Fruit fly (Drosophila melanogaster): Measurements from ENCODE around the gene CG6231.

Gene CG6231

DNA sequence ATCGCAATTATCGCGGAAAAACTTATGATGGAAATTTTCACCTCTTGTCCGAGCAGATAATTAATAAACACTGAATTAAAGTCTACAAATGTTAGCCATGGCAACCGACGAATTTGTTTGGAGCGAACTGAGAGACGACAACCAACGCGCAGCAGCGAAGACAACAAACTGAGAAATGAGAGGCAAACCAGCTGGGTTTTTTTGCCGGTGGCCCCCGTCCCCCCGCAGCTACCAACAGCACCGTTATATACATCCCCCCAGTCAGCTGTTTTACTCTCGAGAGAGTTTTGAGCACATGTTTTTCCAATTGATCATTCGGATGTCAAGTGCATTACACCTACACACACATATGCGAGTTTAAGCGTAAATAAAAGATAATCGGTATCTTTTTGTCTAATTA is 8.5 kb upstream of the CG6231 start:
- TF ChIP-seq GATAd (GFP tag; optimal IDR thresholded peaks at IDR 0.05) (no peak), Dif (GFP tag; optimal IDR thresholded peaks at IDR 0.05; ENCODE audit: partially characterized antibody) (peak; percentile 12), Rel (GFP tag; optimal IDR thresholded peaks at IDR 0.05) (no peak), Rel (tag; optimal IDR thresholded peaks at IDR 0.05) (peak; percentile 93), Mio (GFP tag; optimal IDR thresholded peaks at IDR 0.05) (no peak), dl (GFP tag; optimal IDR thresholded peaks at IDR 0.05; ENCODE audit: insufficient read depth in 1 of 2, partially characterized antibody in 2 of 2) (peak; percentile 54 to 55), HLH106 (tag; optimal IDR thresholded peaks at IDR 0.05) (no peak), br (GFP tag; optimal IDR thresholded peaks at IDR 0.05) (peak; percentile 30), Dfd (GFP tag; optimal IDR thresholded peaks at IDR 0.05) (no peak)

DNA sequence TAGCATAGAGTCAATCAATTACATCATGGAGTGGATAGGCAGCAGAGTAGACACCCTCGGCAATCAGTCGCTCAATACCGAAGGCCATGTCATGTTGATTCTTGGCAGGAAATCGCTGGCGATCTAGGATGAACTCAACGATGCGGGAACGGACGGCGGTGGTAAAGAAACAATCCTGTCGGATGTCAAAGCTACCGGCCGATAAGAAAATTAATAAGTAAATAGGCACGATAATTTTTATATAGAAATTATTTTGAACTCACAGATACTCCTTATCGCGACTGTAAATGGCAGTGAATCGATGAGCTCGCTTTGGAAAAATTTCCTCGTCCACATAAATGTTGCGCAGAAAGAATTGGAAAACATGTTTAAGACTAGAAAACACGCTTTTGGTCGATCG is 5.5 kb upstream of the CG6231 start:
- TF ChIP-seq N (GFP tag; optimal IDR thresholded peaks at IDR 0.05) (no peak), Mio (GFP tag; optimal IDR thresholded peaks at IDR 0.05) (no peak), Dfd (GFP tag; optimal IDR thresholded peaks at IDR 0.05) (no peak), sage (GFP tag; optimal IDR thresholded peaks at IDR 0.05) (no peak), br (GFP tag; optimal IDR thresholded peaks at IDR 0.05) (no peak), foxo (GFP tag; optimal IDR thresholded peaks at IDR 0.05) (no peak), Rel (GFP tag; optimal IDR thresholded peaks at IDR 0.05) (no peak), Rel (tag; optimal IDR thresholded peaks at IDR 0.05) (no peak), woc (GFP tag; optimal IDR thresholded peaks at IDR 0.05) (no peak), dsf (GFP tag; optimal IDR thresholded peaks at IDR 0.05; ENCODE audit: borderline replicate concordance) (no peak), CG9705 (GFP tag; optimal IDR thresholded peaks at IDR 0.05) (no peak), Sp1 (GFP tag; optimal IDR thresholded peaks at IDR 0.05) (no peak), pan (optimal IDR thresholded peaks at IDR 0.05) (no peak), Vsx2 (GFP tag; optimal IDR thresholded peaks at IDR 0.05; ENCODE audit: partially characterized antibody) (no peak), GATAd (GFP tag; optimal IDR thresholded peaks at IDR 0.05) (no peak), sv (GFP tag; optimal IDR thresholded peaks at IDR 0.05) (no peak), dmrt93B (GFP tag; optimal IDR thresholded peaks at IDR 0.05) (no peak), dl (GFP tag; optimal IDR thresholded peaks at IDR 0.05; ENCODE audit: insufficient read depth in 1 of 2, partially characterized antibody in 2 of 2) (no peak), psq (GFP tag; optimal IDR thresholded peaks at IDR 0.05) (no peak), Myc (optimal IDR thresholded peaks at IDR 0.05) (no peak)

DNA sequence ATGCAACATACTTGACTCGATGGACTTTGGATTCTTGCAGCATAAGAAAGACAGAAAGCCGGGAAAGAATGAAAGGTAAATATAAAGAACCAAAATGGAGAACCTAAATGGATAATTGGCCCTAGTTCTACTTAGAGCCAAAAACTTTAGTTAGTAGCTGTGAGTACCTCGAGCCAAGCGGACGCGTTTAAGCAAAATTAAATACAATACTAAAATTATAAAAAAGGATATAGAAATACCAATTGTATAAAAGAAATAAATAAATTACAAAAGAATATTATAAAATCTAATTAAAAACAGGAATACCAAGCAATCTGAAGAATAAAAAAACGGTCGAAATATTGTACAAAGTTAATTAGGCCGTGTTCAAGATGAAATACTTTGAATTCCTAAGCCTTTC is 2.1 kb upstream of the CG6231 start, which contains the start of gene CG34138:
TSS of gene CG34138 (plus strand) at position 301 of the 400 bp plus-strand sequence.
- TF ChIP-seq sv (GFP tag; optimal IDR thresholded peaks at IDR 0.05) (no peak), Hnf4 (GFP tag; optimal IDR thresholded peaks at IDR 0.05) (no peak), dl (GFP tag; optimal IDR thresholded peaks at IDR 0.05; ENCODE audit: insufficient read depth in 1 of 2, partially characterized antibody in 2 of 2) (no peak), dmrt93B (GFP tag; optimal IDR thresholded peaks at IDR 0.05) (no peak), rgr (GFP tag; optimal IDR thresholded peaks at IDR 0.05) (no peak), OdsH (GFP tag; optimal IDR thresholded peaks at IDR 0.05) (no peak), Abd-B (GFP tag; optimal IDR thresholded peaks at IDR 0.05) (no peak), pan (optimal IDR thresholded peaks at IDR 0.05) (no peak), Mio (GFP tag; optimal IDR thresholded peaks at IDR 0.05) (no peak), CG9705 (GFP tag; optimal IDR thresholded peaks at IDR 0.05) (no peak), CG32264 (GFP tag; optimal IDR thresholded peaks at IDR 0.05) (no peak), Jra (GFP tag; optimal IDR thresholded peaks at IDR 0.05) (no peak), Dif (GFP tag; optimal IDR thresholded peaks at IDR 0.05; ENCODE audit: partially characterized antibody) (no peak), dsf (GFP tag; optimal IDR thresholded peaks at IDR 0.05; ENCODE audit: borderline replicate concordance) (no peak), N (GFP tag; optimal IDR thresholded peaks at IDR 0.05) (no peak), jim (GFP tag; optimal IDR thresholded peaks at IDR 0.05) (no peak), Dfd (GFP tag; optimal IDR thresholded peaks at IDR 0.05) (no peak), Hr78 (GFP tag; optimal IDR thresholded peaks at IDR 0.05) (no peak), HLH106 (tag; optimal IDR thresholded peaks at IDR 0.05) (no peak), h (GFP tag; optimal IDR thresholded peaks at IDR 0.05) (no peak)

DNA sequence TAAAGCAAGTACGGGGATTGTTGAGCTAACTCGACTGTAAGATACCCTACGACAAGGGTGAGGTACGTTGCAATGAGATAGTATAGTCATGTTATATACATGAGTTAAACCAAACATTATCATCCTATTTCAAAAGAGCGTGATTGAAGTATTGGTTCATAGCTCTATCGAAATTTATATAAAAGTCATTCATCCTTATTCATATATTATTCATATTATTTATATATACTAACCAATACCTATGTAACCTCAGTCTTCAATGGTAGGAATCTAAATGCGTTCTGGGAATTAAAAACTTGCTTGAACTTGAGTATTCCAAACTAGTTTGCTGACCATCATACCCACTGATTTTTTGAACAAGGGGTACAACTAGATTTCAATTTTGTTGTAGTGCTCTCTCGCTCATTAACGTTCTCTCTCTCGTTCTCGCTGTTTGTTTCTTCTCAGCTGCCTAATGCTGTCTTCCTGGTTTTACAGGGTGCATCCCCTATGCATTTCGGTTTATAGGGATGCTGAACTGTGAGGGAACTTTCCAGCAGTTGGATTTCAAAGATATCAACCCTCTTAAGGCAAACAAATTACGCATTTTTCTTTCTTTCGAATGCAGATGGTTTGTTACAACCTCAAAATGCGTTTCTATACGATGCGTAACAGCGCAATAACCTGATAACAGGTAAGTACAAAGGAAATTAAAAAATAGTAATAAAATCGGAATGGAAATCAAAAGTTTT is 4.6 kb downstream of the CG6231 start:
- TF ChIP-seq foxo (GFP tag; optimal IDR thresholded peaks at IDR 0.05) (no peak), pan (optimal IDR thresholded peaks at IDR 0.05) (peak; percentile 26)
